Worm (Caenorhabditis elegans): ENCODE measurements around the gene B0410.3.

DNA sequence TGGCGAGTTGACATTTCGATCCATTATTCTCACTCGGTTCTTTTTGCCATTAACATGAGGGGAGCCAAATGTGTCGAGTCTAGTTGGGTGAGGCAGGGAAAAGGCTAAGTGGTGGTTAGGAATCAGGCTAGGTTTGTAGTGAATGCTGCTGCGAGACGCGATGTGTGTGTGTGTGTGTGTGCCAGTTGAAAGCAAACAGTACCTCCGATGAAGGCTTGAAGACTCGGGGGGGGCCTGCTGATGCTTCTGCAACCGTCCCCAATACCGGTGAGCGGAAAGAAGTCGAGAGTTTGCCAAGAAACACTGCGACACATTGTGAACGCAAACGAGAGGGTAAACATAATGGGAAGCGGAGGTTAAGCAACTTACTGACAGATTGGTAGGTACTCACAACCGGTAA, 20.3 kb downstream of the B0410.3 start, which contains the start of gene F53B3.3:
- no peak for TF ChIP-seq cog-1 (tag; optimal IDR thresholded peaks at IDR 0.05)
- no peak for TF ChIP-seq ztf-23 (GFP tag; IDR thresholded peaks at IDR 0.05)
- TF ChIP-seq flt-1 (GFP tag; IDR thresholded peaks at IDR 0.05) = no peak

All from whole organism, midembryonic.